Worm (Caenorhabditis elegans): ENCODE measurements around the gene orc-5.

DNA sequence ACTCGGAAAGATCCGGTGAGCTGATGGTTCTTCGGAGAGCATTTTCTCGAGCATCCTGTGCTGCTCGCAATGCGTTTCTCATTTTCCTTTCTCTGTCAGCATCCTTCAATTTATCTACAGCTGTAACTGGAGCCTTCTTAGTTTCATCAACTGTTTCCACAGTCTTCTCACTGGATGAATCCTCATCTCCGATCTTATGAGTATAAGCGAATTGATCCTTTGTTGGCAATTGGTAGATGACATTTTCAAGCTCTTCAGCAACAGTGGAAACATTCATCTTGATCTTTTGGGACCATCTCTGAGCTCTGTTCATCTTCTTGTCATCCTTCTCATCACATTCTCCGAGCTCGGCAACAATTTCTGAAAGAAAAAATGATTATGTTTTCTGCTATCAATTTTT is 44.9 kb upstream of the orc-5 start:
- no peak for TF ChIP-seq W03F9.2 (tag; optimal IDR thresholded peaks at IDR 0.05)
- no peak for TF ChIP-seq him-1 (tag; optimal IDR thresholded peaks at IDR 0.05)
- TF ChIP-seq dao-5 (tag; optimal IDR thresholded peaks at IDR 0.05) = no peak
